Worm (Caenorhabditis elegans) whole organism, L4 larva: ENCODE results near the gene Y58A7A.3.

Experiments used
- Y48G9A.11 ChIP-seq: fragments of 200-800 bp; sonication (Bioruptor generic); IDR thresholded peaks from 2 replicates; pipeline ENCODE4 v1.3.6; 2022; ENCODE audit warnings: missing genetic modification reagents, missing genetic modification characterization, missing compliant biosample characterization
- ZK546.5 ChIP-seq, 2 experiments: sonication (generic microtip); optimal IDR thresholded peaks; 2 replicates each; lab custom pipeline; 2017; ENCODE audit warnings: missing biosample characterization in 2 of 2, missing genetic modification characterization in 2 of 2
- ama-1 ChIP-seq: fragments of 150-350 bp; optimal IDR thresholded peaks from 2 replicates; lab custom pipeline; 2014; ENCODE audit warnings: inconsistent platforms, mixed read lengths
- ceh-28 ChIP-seq: fragments of 150-350 bp; optimal IDR thresholded peaks from 2 replicates; lab custom pipeline; 2014; ENCODE audit warnings: missing biosample characterization, missing genetic modification reagents, missing genetic modification characterization
- ces-1 ChIP-seq: fragments of 150-350 bp; sonication (generic microtip); optimal IDR thresholded peaks from 4 replicates; lab custom pipeline; 2014; ENCODE audit warnings: missing biosample characterization, missing genetic modification reagents, missing genetic modification characterization
- dpl-1 ChIP-seq: fragments of 150-350 bp; optimal IDR thresholded peaks from 2 replicates; lab custom pipeline; 2014; ENCODE audit warnings: missing biosample characterization, missing genetic modification reagents, missing genetic modification characterization
- egl-27 ChIP-seq: sonication (generic microtip); optimal IDR thresholded peaks from 3 replicates; lab custom pipeline; 2017; ENCODE audit warnings: missing biosample characterization, missing genetic modification reagents, missing genetic modification characterization
- lin-15B ChIP-seq: fragments of 150-350 bp; sonication (generic microtip); optimal IDR thresholded peaks from 3 replicates; lab custom pipeline; 2014; ENCODE audit warnings: missing biosample characterization, missing genetic modification characterization
- nhr-11 ChIP-seq: fragments of 150-350 bp; optimal IDR thresholded peaks from 2 replicates; lab custom pipeline; 2014; ENCODE audit warnings: missing biosample characterization, missing genetic modification characterization
- pha-4 ChIP-seq, 2 experiments: fragments of 150-350 bp in 1 of 2; fragments of 200-800 bp in 1 of 2; sonication (Bioruptor generic) in 1 of 2; IDR thresholded peaks in 1 of 2; optimal IDR thresholded peaks in 1 of 2; 2 replicates each; pipeline versions ENCODE4 v1.3.6 to Lab custom; 2014 to 2022; ENCODE audit warnings: missing genetic modification characterization in 2 of 2, missing genetic modification reagents in 2 of 2, missing biosample characterization in 1 of 2, missing compliant biosample characterization in 1 of 2
- vab-7 ChIP-seq: fragments of 200-800 bp; sonication (Bioruptor generic); IDR thresholded peaks from 2 replicates; pipeline ENCODE4 v1.3.6; 2022; ENCODE audit warnings: missing genetic modification reagents, missing genetic modification characterization, missing compliant biosample characterization
- ztf-11 ChIP-seq: fragments of 150-350 bp; optimal IDR thresholded peaks from 2 replicates; lab custom pipeline; 2014; ENCODE audit warnings: missing biosample characterization, missing genetic modification characterization

ce11 chrV:5090386-5090785 lies 9.7 kb upstream of the Y58A7A.3 start:
- TF ChIP-seq egl-27 (tag; lab: Kevin White, UChicago) (no peak), vab-7 (GFP tag; lab: Robert Waterston, UW) (no peak), ceh-28 (no peak), ama-1 (lab: Kevin White, UChicago) (no peak), lin-15B (no peak), ces-1 (no peak), Y48G9A.11 (GFP tag; lab: Robert Waterston, UW) (no peak), pha-4 (GFP tag; IDR thresholded peaks at IDR 0.05; lab: Robert Waterston, UW) (no peak), pha-4 (tag; optimal IDR thresholded peaks at IDR 0.05; lab: Kevin White, UChicago) (no peak), nhr-11 (tag; lab: Kevin White, UChicago) (no peak), ztf-11 (tag; lab: Kevin White, UChicago) (no peak), ZK546.5 (tag; optimal IDR thresholded peaks at IDR 0.05; lab: Kevin White, UChicago) (no peak), dpl-1 (GFP tag; lab: Kevin White, UChicago) (no peak)
